Worm (Caenorhabditis elegans): ENCODE measurements around the gene agt-1.

The agt-1 gene

ce11 chrIV:13377716-13378115 is 8.5 kb upstream of the agt-1 start, which contains the start of gene mau-8:
Gene mau-8 (plus strand): TSS chrIV:13378016.
- no peak for TF ChIP-seq madf-2 (tag; optimal IDR thresholded peaks at IDR 0.05)
- TF ChIP-seq mec-3 (tag; optimal IDR thresholded peaks at IDR 0.05; ENCODE audit: borderline replicate concordance), result no peak
- no peak for TF ChIP-seq elt-2 (tag; optimal IDR thresholded peaks at IDR 0.05)
- no peak for TF ChIP-seq hlh-13 (GFP tag; optimal IDR thresholded peaks at IDR 0.05)
- TF ChIP-seq tbx-2 (tag; optimal IDR thresholded peaks at IDR 0.05), result no peak

ce11 chrIV:13374918-13375317 is 5.7 kb upstream of the agt-1 start:
- TF ChIP-seq ceh-48 (tag; optimal IDR thresholded peaks at IDR 0.05), result peak; percentile 54
- TF ChIP-seq T23F11.4 (GFP tag; optimal IDR thresholded peaks at IDR 0.05), result no peak

- no peak for TF ChIP-seq unc-3 (GFP tag; conservative IDR thresholded peaks at IDR 0.05)
- TF ChIP-seq unc-3 (tag; optimal IDR thresholded peaks at IDR 0.05), result no peak
- no peak for TF ChIP-seq che-1 (tag; optimal IDR thresholded peaks at IDR 0.05)
- TF ChIP-seq elt-2 (tag; optimal IDR thresholded peaks at IDR 0.05), result no peak
- TF ChIP-seq ceh-31 (tag; optimal IDR thresholded peaks at IDR 0.05), result no peak
- no peak for TF ChIP-seq nhr-232 (tag; optimal IDR thresholded peaks at IDR 0.05)
- TF ChIP-seq pag-3 (tag; optimal IDR thresholded peaks at IDR 0.05; ENCODE audit: borderline replicate concordance), result no peak
- no peak for TF ChIP-seq hlh-15 (tag; optimal IDR thresholded peaks at IDR 0.05)
- no peak for TF ChIP-seq ref-2 (tag; optimal IDR thresholded peaks at IDR 0.05)
- TF ChIP-seq nfya-1 (tag; optimal IDR thresholded peaks at IDR 0.05), result no peak
- no peak for TF ChIP-seq ceh-9 (tag; optimal IDR thresholded peaks at IDR 0.05)
- TF ChIP-seq unc-42 (tag; optimal IDR thresholded peaks at IDR 0.05), result no peak
- no peak for TF ChIP-seq tbx-2 (tag; optimal IDR thresholded peaks at IDR 0.05)
- no peak for TF ChIP-seq mec-3 (tag; optimal IDR thresholded peaks at IDR 0.05; ENCODE audit: borderline replicate concordance)
- no peak for TF ChIP-seq T23F11.4 (GFP tag; optimal IDR thresholded peaks at IDR 0.05)
- no peak for TF ChIP-seq ztf-16 (tag; optimal IDR thresholded peaks at IDR 0.05)
- no peak for TF ChIP-seq pqm-1 (tag; optimal IDR thresholded peaks at IDR 0.05)
- no peak for TF ChIP-seq unc-55 (GFP tag; optimal IDR thresholded peaks at IDR 0.05)
Measured at ce11 chrIV:13371699-13372098, 2.5 kb upstream of the agt-1 start, which contains the start of gene Y62E10A.6. Gene Y62E10A.6 (plus strand): TSS chrIV:13371999.

- TF ChIP-seq ceh-22 (tag; optimal IDR thresholded peaks at IDR 0.05) (no peak), K02D7.2 (tag; optimal IDR thresholded peaks at IDR 0.05) (no peak), dve-1 (tag; optimal IDR thresholded peaks at IDR 0.05) (no peak), syd-9 (tag; optimal IDR thresholded peaks at IDR 0.05) (no peak), gmeb-2 (tag; optimal IDR thresholded peaks at IDR 0.05) (no peak), ceh-18 (tag; optimal IDR thresholded peaks at IDR 0.05) (no peak), pha-2 (tag; optimal IDR thresholded peaks at IDR 0.05) (no peak), eyg-1 (tag; optimal IDR thresholded peaks at IDR 0.05) (no peak), ceh-2 (tag; optimal IDR thresholded peaks at IDR 0.05) (no peak), ceh-9 (tag; optimal IDR thresholded peaks at IDR 0.05) (no peak), pax-1 (tag; optimal IDR thresholded peaks at IDR 0.05) (no peak), ahr-1 (tag; optimal IDR thresholded peaks at IDR 0.05) (no peak), fkh-10 (GFP tag; optimal IDR thresholded peaks at IDR 0.05) (no peak), odd-2 (tag; optimal IDR thresholded peaks at IDR 0.05) (no peak), fax-1 (tag; optimal IDR thresholded peaks at IDR 0.05) (no peak), zip-5 (tag; optimal IDR thresholded peaks at IDR 0.05) (no peak)
Measured at ce11 chrIV:13370235-13370739, 1.1 kb upstream of the agt-1 start, which contains the start of the genes rla-2, popl-7 and Y62E10A.24. Gene rla-2 (minus strand): TSS chrIV:13370285. Gene popl-7 (plus strand): TSS chrIV:13370689. Gene Y62E10A.24 (plus strand): TSS chrIV:13370710.

ce11 chrIV:13364869-13365268 is 4.3 kb downstream of the agt-1 start, which contains the start of gene srsx-25:
Gene srsx-25 (plus strand): TSS chrIV:13365169.
- TF ChIP-seq pax-1 (tag; optimal IDR thresholded peaks at IDR 0.05), result no peak
